Worm (Caenorhabditis elegans) whole organism, midembryonic: Measurements from ENCODE around the gene vhp-1.

Experiments used
- flt-1 ChIP-seq: fragments of 200-800 bp; sonication (Bioruptor generic); IDR thresholded peaks from 2 replicates; pipeline ENCODE4 v1.3.6; 2022; ENCODE audit warnings: missing genetic modification characterization, missing compliant biosample characterization
- klf-2 ChIP-seq: fragments of 200-800 bp; sonication (Bioruptor generic); conservative IDR thresholded peaks from 2 replicates; pipeline ENCODE4 v1.3.6; 2022; ENCODE audit warnings: missing genetic modification reagents, missing genetic modification characterization, missing compliant biosample characterization
- med-1 ChIP-seq: sonication (generic microtip); optimal IDR thresholded peaks from 2 replicates; lab custom pipeline; 2017; ENCODE audit warnings: missing genetic modification characterization, mild to moderate bottlenecking, missing compliant biosample characterization, antibody characterized with exemption, missing genetic modification reagents; ENCODE audit not compliant: insufficient read depth
- ztf-23 ChIP-seq: fragments of 200-800 bp; sonication (Bioruptor generic); IDR thresholded peaks from 2 replicates; pipeline ENCODE4 v1.3.6; 2022; ENCODE audit warnings: missing genetic modification reagents, missing genetic modification characterization, missing compliant biosample characterization

ce11 chrII:5387217-5387616 lies 64.1 kb downstream of the vhp-1 start, which contains the start of gene ccpp-6:
- no peak for TF ChIP-seq flt-1 (GFP tag; lab: Robert Waterston, UW)
- TF ChIP-seq med-1 (GFP tag; lab: Kevin White, UChicago), result no peak
- TF ChIP-seq klf-2 (GFP tag; lab: Robert Waterston, UW), result no peak
- no peak for TF ChIP-seq ztf-23 (GFP tag; lab: Robert Waterston, UW)
